Fruit fly (Drosophila melanogaster) whole organism, embryonic: ENCODE data around the gene Cow.

Source experiments
- Ada2b ChIP-seq: fragments of 200-800 bp; sonication (Bioruptor generic); IDR thresholded peaks from 2 replicates; pipeline ENCODE4 v1.3.6; 2022; ENCODE audit warnings: missing biosample characterization, missing genetic modification characterization
- Bgb ChIP-seq: fragments of 200-800 bp; sonication (Bioruptor generic); IDR thresholded peaks from 2 replicates; pipeline ENCODE4 v1.3.6; 2022; ENCODE audit warnings: missing biosample characterization, missing genetic modification characterization; ENCODE audit not compliant: partially characterized antibody
- CG12219 ChIP-seq: fragments of 200-800 bp; sonication (Bioruptor generic); optimal IDR thresholded peaks from 3 replicates; lab custom pipeline; 2018; ENCODE audit warnings: missing biosample characterization, mild to moderate bottlenecking, missing genetic modification characterization
- CG12942 ChIP-seq: fragments of 200-800 bp; sonication (Bioruptor generic); optimal IDR thresholded peaks from 3 replicates; lab custom pipeline; 2016; ENCODE audit warnings: missing biosample characterization, missing genetic modification characterization
- CG14441 ChIP-seq: fragments of 200-800 bp; sonication (Bioruptor generic); IDR thresholded peaks from 2 replicates; pipeline ENCODE4 v1.3.6; 2022; ENCODE audit warnings: missing biosample characterization, missing genetic modification characterization
- CG1529 ChIP-seq: fragments of 200-800 bp; sonication (Bioruptor generic); optimal IDR thresholded peaks from 3 replicates; lab custom pipeline; 2018; ENCODE audit warnings: missing biosample characterization, missing genetic modification characterization
- CG15479 ChIP-seq: fragments of 200-800 bp; sonication (Bioruptor generic); optimal IDR thresholded peaks from 3 replicates; lab custom pipeline; 2019; ENCODE audit warnings: missing biosample characterization, mild to moderate bottlenecking, missing genetic modification characterization, moderate library complexity
- CG15514 ChIP-seq: fragments of 200-800 bp; sonication (Bioruptor generic); optimal IDR thresholded peaks from 3 replicates; lab custom pipeline; 2017; ENCODE audit warnings: missing biosample characterization, missing genetic modification characterization, mild to moderate bottlenecking, moderate library complexity, missing genetic modification reagents
- CG17186 ChIP-seq: fragments of 200-800 bp; sonication (Bioruptor generic); optimal IDR thresholded peaks from 3 replicates; lab custom pipeline; 2017; ENCODE audit warnings: missing biosample characterization, missing genetic modification reagents, missing genetic modification characterization
- CG17361 ChIP-seq: fragments of 200-800 bp; sonication (Bioruptor generic); IDR thresholded peaks from 3 replicates; pipeline ENCODE4 v1.3.6; 2022; ENCODE audit warnings: missing biosample characterization, missing genetic modification characterization
- CG3065 ChIP-seq: fragments of 200-800 bp; sonication (Bioruptor generic); optimal IDR thresholded peaks from 2 replicates; lab custom pipeline; 2016; ENCODE audit warnings: missing biosample characterization, missing genetic modification characterization
- CG31224 ChIP-seq: fragments of 200-800 bp; sonication (Bioruptor generic); IDR thresholded peaks from 2 replicates; pipeline ENCODE4 v1.3.6; 2022; ENCODE audit warnings: missing biosample characterization, missing genetic modification characterization
- CG33213 ChIP-seq: fragments of 200-800 bp; sonication (Bioruptor generic); optimal IDR thresholded peaks from 3 replicates; lab custom pipeline; 2016; ENCODE audit warnings: missing biosample characterization, missing genetic modification characterization
- CG42726 ChIP-seq: fragments of 200-800 bp; sonication (Bioruptor generic); IDR thresholded peaks from 2 replicates; pipeline ENCODE4 v1.3.6; 2022; ENCODE audit warnings: missing biosample characterization, missing genetic modification characterization; ENCODE audit not compliant: partially characterized antibody
- CG4404 ChIP-seq: fragments of 200-800 bp; sonication (Bioruptor generic); IDR thresholded peaks from 2 replicates; pipeline ENCODE4 v1.3.6; 2022; ENCODE audit warnings: missing biosample characterization, missing genetic modification characterization
- CG5245 ChIP-seq: fragments of 200-800 bp; sonication (Bioruptor generic); optimal IDR thresholded peaks from 3 replicates; lab custom pipeline; 2016; ENCODE audit warnings: missing biosample characterization, missing genetic modification characterization
- CG7357 ChIP-seq: fragments of 200-800 bp; sonication (Bioruptor generic); IDR thresholded peaks from 3 replicates; pipeline ENCODE4 v1.3.6; 2022; ENCODE audit warnings: missing biosample characterization, missing genetic modification characterization
- CG8924 ChIP-seq: fragments of 200-800 bp; optimal IDR thresholded peaks from 3 replicates; lab custom pipeline; 2019; ENCODE audit warnings: missing biosample characterization, mild to moderate bottlenecking, missing genetic modification characterization, moderate library complexity
- CG9609 ChIP-seq: fragments of 200-800 bp; sonication (Bioruptor generic); optimal IDR thresholded peaks from 3 replicates; lab custom pipeline; 2016; ENCODE audit warnings: missing biosample characterization, missing genetic modification characterization
- Doc2 ChIP-seq: fragments of 200-800 bp; sonication (Bioruptor generic); IDR thresholded peaks from 2 replicates; pipeline ENCODE4 v1.3.6; 2022; ENCODE audit warnings: missing biosample characterization, missing genetic modification characterization
- Fer1 ChIP-seq: fragments of 200-800 bp; sonication (Bioruptor generic); optimal IDR thresholded peaks from 2 replicates; lab custom pipeline; 2017; ENCODE audit warnings: missing biosample characterization, mild to moderate bottlenecking, missing genetic modification characterization
- Gsc ChIP-seq: fragments of 200-800 bp; sonication (Bioruptor generic); IDR thresholded peaks from 2 replicates; pipeline ENCODE4 v1.3.6; 2022; ENCODE audit warnings: missing biosample characterization, missing genetic modification characterization
- HHEX ChIP-seq: fragments of 200-800 bp; sonication (Bioruptor generic); optimal IDR thresholded peaks from 3 replicates; lab custom pipeline; 2017; ENCODE audit warnings: missing biosample characterization, mild to moderate bottlenecking, missing genetic modification characterization, missing genetic modification reagents
- Myb ChIP-seq: fragments of 200-800 bp; sonication (Bioruptor generic); optimal IDR thresholded peaks from 2 replicates; lab custom pipeline; 2016; ENCODE audit warnings: missing biosample characterization, missing genetic modification characterization
- Neu2 ChIP-seq: fragments of 200-800 bp; sonication (Bioruptor generic); optimal IDR thresholded peaks from 3 replicates; lab custom pipeline; 2016; ENCODE audit warnings: missing biosample characterization, missing genetic modification characterization, borderline replicate concordance
- Optix ChIP-seq: fragments of 200-800 bp; sonication (Bioruptor generic); IDR thresholded peaks from 3 replicates; pipeline ENCODE4 v1.3.6; 2022; ENCODE audit warnings: missing biosample characterization, missing genetic modification characterization
- PHDP ChIP-seq: fragments of 200-800 bp; sonication (Bioruptor generic); optimal IDR thresholded peaks from 3 replicates; lab custom pipeline; 2018; ENCODE audit warnings: missing biosample characterization, mild to moderate bottlenecking, missing genetic modification characterization, moderate library complexity
- Six4 ChIP-seq: fragments of 200-800 bp; sonication (Bioruptor generic); optimal IDR thresholded peaks from 2 replicates; lab custom pipeline; 2016; ENCODE audit warnings: missing biosample characterization, missing genetic modification characterization
- Sry-δ ChIP-seq: fragments of 200-800 bp; sonication (Bioruptor generic); optimal IDR thresholded peaks from 2 replicates; lab custom pipeline; 2016; ENCODE audit warnings: missing biosample characterization, missing genetic modification characterization
- bab2 ChIP-seq: fragments of 200-800 bp; sonication (Bioruptor generic); optimal IDR thresholded peaks from 2 replicates; lab custom pipeline; 2016; ENCODE audit warnings: missing biosample characterization, missing genetic modification characterization
- crol ChIP-seq: fragments of 200-800 bp; sonication (Bioruptor generic); IDR thresholded peaks from 2 replicates; pipeline ENCODE4 v1.3.6; 2022; ENCODE audit warnings: missing biosample characterization, missing genetic modification characterization
- dan ChIP-seq: fragments of 200-800 bp; sonication (Bioruptor generic); IDR thresholded peaks from 2 replicates; pipeline ENCODE4 v1.3.6; 2022; ENCODE audit warnings: missing biosample characterization, missing genetic modification characterization
- dpn ChIP-seq, 2 experiments: fragments of 200-800 bp; sonication (Bioruptor generic); optimal IDR thresholded peaks; 3 replicates each; lab custom pipeline; 2016; ENCODE audit warnings: missing biosample characterization in 2 of 2, missing genetic modification characterization in 2 of 2
- eyg ChIP-seq: fragments of 200-800 bp; sonication (Bioruptor generic); optimal IDR thresholded peaks from 3 replicates; lab custom pipeline; 2016; ENCODE audit warnings: missing biosample characterization, missing genetic modification characterization
- ftz-f1 ChIP-seq: fragments of 200-800 bp; sonication (Bioruptor generic); optimal IDR thresholded peaks from 2 replicates; lab custom pipeline; 2016; ENCODE audit warnings: missing biosample characterization, missing genetic modification characterization
- gce ChIP-seq: fragments of 200-800 bp; sonication (Bioruptor generic); IDR thresholded peaks from 3 replicates; pipeline ENCODE4 v1.3.6; 2022; ENCODE audit warnings: missing biosample characterization, missing genetic modification characterization
- gfzf ChIP-seq: fragments of 200-800 bp; sonication (Bioruptor generic); optimal IDR thresholded peaks from 2 replicates; lab custom pipeline; 2016; ENCODE audit warnings: missing biosample characterization, mild to moderate bottlenecking, missing genetic modification characterization, moderate library complexity
- grn ChIP-seq: fragments of 200-800 bp; sonication (Bioruptor generic); optimal IDR thresholded peaks from 3 replicates; lab custom pipeline; 2017; ENCODE audit warnings: missing biosample characterization, missing genetic modification characterization
- hkb ChIP-seq, 2 experiments: fragments of 200-800 bp in 1 of 2; fragments of >200 bp in 1 of 2; sonication (Bioruptor generic) in 1 of 2; IDR thresholded peaks in 1 of 2; optimal IDR thresholded peaks in 1 of 2; 2 replicates each; pipeline versions ENCODE4 v1.3.6 to Lab custom; 2017 to 2022; ENCODE audit warnings: missing biosample characterization in 1 of 2, missing genetic modification characterization in 1 of 2
- insv ChIP-seq, 2 experiments: fragments of 200-800 bp; sonication (Bioruptor generic); optimal IDR thresholded peaks; 3 replicates each; lab custom pipeline; 2016 to 2018; ENCODE audit warnings: missing biosample characterization in 2 of 2, missing genetic modification characterization in 2 of 2
- kay ChIP-seq: fragments of 200-800 bp; sonication (Bioruptor generic); optimal IDR thresholded peaks from 2 replicates; lab custom pipeline; 2016; ENCODE audit warnings: missing biosample characterization, missing genetic modification characterization
- lola ChIP-seq, 3 experiments: fragments of >200 bp in 2 of 3; fragments of 200-800 bp in 1 of 3; sonication (Bioruptor generic) in 1 of 3; optimal IDR thresholded peaks; 2 replicates each; lab custom pipeline; 2017 to 2019; ENCODE audit warnings: missing biosample characterization in 3 of 3, missing genetic modification characterization in 3 of 3, mild to moderate bottlenecking in 1 of 3, moderate library complexity in 1 of 3
- psq ChIP-seq: fragments of 200-800 bp; sonication (Bioruptor generic); optimal IDR thresholded peaks from 2 replicates; lab custom pipeline; 2017; ENCODE audit warnings: missing biosample characterization, missing genetic modification characterization
- rib ChIP-seq: fragments of 200-800 bp; sonication (Bioruptor generic); IDR thresholded peaks from 2 replicates; pipeline ENCODE4 v1.3.6; 2022; ENCODE audit warnings: missing biosample characterization, missing genetic modification characterization
- ssp ChIP-seq: fragments of 200-800 bp; sonication (Bioruptor generic); IDR thresholded peaks from 2 replicates; pipeline ENCODE4 v1.3.6; 2022; ENCODE audit warnings: missing biosample characterization, missing genetic modification characterization
- tll ChIP-seq, 2 experiments: fragments of 200-800 bp in 1 of 2; fragments of >200 bp in 1 of 2; sonication (Bioruptor generic) in 1 of 2; optimal IDR thresholded peaks; 2 replicates each; lab custom pipeline; 2017 to 2019; ENCODE audit warnings: missing biosample characterization in 2 of 2, missing genetic modification characterization in 2 of 2, mild to moderate bottlenecking in 1 of 2, moderate library complexity in 1 of 2
- vfl ChIP-seq: fragments of 200-800 bp; sonication (Bioruptor generic); optimal IDR thresholded peaks from 2 replicates; lab custom pipeline; 2016; ENCODE audit warnings: missing biosample characterization, missing genetic modification characterization
- wor ChIP-seq: fragments of 200-800 bp; sonication (Bioruptor generic); IDR thresholded peaks from 2 replicates; pipeline ENCODE4 v1.3.6; 2022; ENCODE audit warnings: missing biosample characterization, missing genetic modification characterization

Gene Cow

DNA sequence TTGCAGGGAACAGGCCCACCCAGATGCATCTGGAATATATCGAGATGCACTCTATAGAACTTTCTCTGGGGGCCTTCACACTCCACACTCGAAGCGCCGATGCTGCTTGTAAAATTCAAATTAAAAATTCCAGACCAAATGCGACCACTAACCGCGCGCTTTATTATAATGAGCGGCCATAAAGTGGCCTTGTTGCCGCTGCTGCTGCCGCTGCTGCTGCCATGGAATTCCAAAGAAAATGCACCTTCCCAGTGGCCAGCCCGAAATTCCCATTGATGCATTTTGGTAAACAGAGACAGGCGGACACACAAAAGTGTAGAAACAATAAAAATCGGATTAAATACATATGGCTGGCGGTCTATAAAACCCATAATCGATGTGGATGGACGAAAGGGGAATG lies 17.7 kb upstream of the Cow start (continued):
- TF ChIP-seq CG17186 (GFP tag; lab: Kevin White, UChicago) = no peak

- TF ChIP-seq eyg (GFP tag; lab: Kevin White, UChicago) (no peak), dan (GFP tag; lab: Robert Waterston, UW) (no peak), CG15479 (GFP tag; lab: Kevin White, UChicago) (peak; percentile 59), Six4 (GFP tag; lab: Kevin White, UChicago) (no peak), grn (peak; percentile 53), CG9609 (GFP tag; lab: Kevin White, UChicago) (no peak), CG3065 (GFP tag; lab: Kevin White, UChicago) (no peak), CG17361 (GFP tag; lab: Robert Waterston, UW) (no peak), hkb (optimal IDR thresholded peaks at IDR 0.05; lab: Kevin White, UChicago) (no peak), hkb (GFP tag; IDR thresholded peaks at IDR 0.05; lab: Robert Waterston, UW) (no peak), tll (GFP tag; optimal IDR thresholded peaks at IDR 0.05; lab: Kevin White, UChicago) (peak in 1 of 2 experiments; percentile 99), Neu2 (no peak), CG31224 (GFP tag; lab: Robert Waterston, UW) (no peak)
- TF ChIP-seq, all 482 proteins: peak for 3
These were observed 17.1 kb upstream of the Cow start for dm6 chr3R:23129617-23130016.

- TF ChIP-seq Doc2 (no peak), CG33213 (GFP tag; lab: Kevin White, UChicago) (peak; percentile 33), psq (GFP tag; lab: Kevin White, UChicago) (no peak), insv (GFP tag; optimal IDR thresholded peaks at IDR 0.05; lab: Kevin White, UChicago) (no peak), crol (no peak), CG14441 (GFP tag; lab: Robert Waterston, UW) (no peak), Sry-δ (peak; percentile 76), ssp (GFP tag; lab: Robert Waterston, UW) (no peak), CG1529 (GFP tag; lab: Kevin White, UChicago) (no peak), CG5245 (GFP tag; lab: Kevin White, UChicago) (no peak), Fer1 (GFP tag; lab: Kevin White, UChicago) (no peak), Bgb (peak; percentile 84), bab2 (GFP tag; lab: Kevin White, UChicago) (no peak), HHEX (no peak), PHDP (tag; lab: Kevin White, UChicago) (no peak), lola (GFP tag; optimal IDR thresholded peaks at IDR 0.05; lab: Kevin White, UChicago) (no peak), CG42726 (GFP tag; lab: Robert Waterston, UW) (peak; percentile 26; the same call in 1 of the 2 replicates), kay (GFP tag; lab: Kevin White, UChicago) (no peak), CG7357 (GFP tag; lab: Robert Waterston, UW) (no peak), CG12942 (GFP tag; lab: Kevin White, UChicago) (no peak), CG12219 (no peak), ftz-f1 (peak; percentile 85), Myb (GFP tag; lab: Kevin White, UChicago) (peak; percentile 35), CG8924 (tag; lab: Kevin White, UChicago) (no peak), wor (GFP tag; lab: Robert Waterston, UW) (no peak), gce (no peak), gfzf (GFP tag; lab: Kevin White, UChicago) (peak; percentile 92), CG15514 (GFP tag; lab: Kevin White, UChicago) (peak; percentile 47), Ada2b (GFP tag; lab: Robert Waterston, UW) (no peak), CG4404 (GFP tag; lab: Robert Waterston, UW) (no peak), rib (no peak), Neu2 (no peak), Gsc (GFP tag; lab: Robert Waterston, UW) (no peak), dpn (GFP tag; optimal IDR thresholded peaks at IDR 0.05; lab: Kevin White, UChicago) (no peak), Optix (no peak), vfl (GFP tag; lab: Kevin White, UChicago) (no peak)
These were observed 15.3 kb upstream of the Cow start, which contains the start of gene CG31457 for dm6 chr3R:23127796-23128195. TSS of gene CG31457 (minus strand) at chr3R:23127981.
